Fruit fly (Drosophila melanogaster): ENCODE measurements around the gene CG5167.

Gene CG5167

dm6 chr3R:12402935-12403334 lies 3.4 kb upstream of the CG5167 start (continued):
- TF ChIP-seq bbx (GFP tag; IDR thresholded peaks at IDR 0.05; ENCODE audit: partially characterized antibody) = no peak
- peak; percentile 98 for TF ChIP-seq Ssrp (tag; optimal IDR thresholded peaks at IDR 0.05)
- TF ChIP-seq bowl (GFP tag; IDR thresholded peaks at IDR 0.05) = peak; percentile 95
- TF ChIP-seq tap (tag; optimal IDR thresholded peaks at IDR 0.05) = peak; percentile 99
- no peak for TF ChIP-seq nerfin-2 (GFP tag; IDR thresholded peaks at IDR 0.05; ENCODE audit: partially characterized antibody)
- peak; percentile 98 for TF ChIP-seq Awh (GFP tag; IDR thresholded peaks at IDR 0.05)
- peak; percentile 100 for TF ChIP-seq CG12071 (GFP tag; optimal IDR thresholded peaks at IDR 0.05)
- peak; percentile 99 for TF ChIP-seq CoRest (tag; optimal IDR thresholded peaks at IDR 0.05)
- peak; percentile 96 for TF ChIP-seq CG10959 (GFP tag; IDR thresholded peaks at IDR 0.05)
- peak; percentile 70 for TF ChIP-seq Myb (GFP tag; optimal IDR thresholded peaks at IDR 0.05)
- peak; percentile 99 for TF ChIP-seq NC2β (GFP tag; optimal IDR thresholded peaks at IDR 0.05)
- peak; percentile 99 for TF ChIP-seq zfh1 (GFP tag; IDR thresholded peaks at IDR 0.05)
- TF ChIP-seq zf30C (GFP tag; optimal IDR thresholded peaks at IDR 0.05) = peak; percentile 39
- TF ChIP-seq mld (GFP tag; IDR thresholded peaks at IDR 0.05; ENCODE audit: partially characterized antibody) = no peak
- peak; percentile 99 for TF ChIP-seq CG13894 (tag; optimal IDR thresholded peaks at IDR 0.05)
- TF ChIP-seq ERR (GFP tag; optimal IDR thresholded peaks at IDR 0.05) = peak; percentile 92
- peak; percentile 91 for TF ChIP-seq CG12236 (GFP tag; optimal IDR thresholded peaks at IDR 0.05)
- peak; percentile 100 for TF ChIP-seq CG10147 (GFP tag; optimal IDR thresholded peaks at IDR 0.05)
- TF ChIP-seq Hand (GFP tag; optimal IDR thresholded peaks at IDR 0.05) = peak; percentile 92
- TF ChIP-seq Dip2 (GFP tag; IDR thresholded peaks at IDR 0.05) = peak; percentile 56; the same call in 1 of the 2 replicates
- TF ChIP-seq emc (GFP tag; optimal IDR thresholded peaks at IDR 0.05) = peak; percentile 97
- TF ChIP-seq CG5953 (GFP tag; IDR thresholded peaks at IDR 0.05) = peak; percentile 94
- TF ChIP-seq CG6813 (GFP tag; optimal IDR thresholded peaks at IDR 0.05) = peak; percentile 99
- peak; percentile 99 for TF ChIP-seq CG13424 (tag; optimal IDR thresholded peaks at IDR 0.05)
- peak; percentile 95 for TF ChIP-seq ac (GFP tag; optimal IDR thresholded peaks at IDR 0.05)
- TF ChIP-seq Sry-δ (GFP tag; optimal IDR thresholded peaks at IDR 0.05) = peak; percentile 66
- no peak for TF ChIP-seq inv (GFP tag; IDR thresholded peaks at IDR 0.05; ENCODE audit: partially characterized antibody)
- peak; percentile 98 for TF ChIP-seq salm (tag; optimal IDR thresholded peaks at IDR 0.05)
- peak; percentile 97 for TF ChIP-seq bcd (GFP tag; optimal IDR thresholded peaks at IDR 0.05)
- no peak for TF ChIP-seq eve (GFP tag; optimal IDR thresholded peaks at IDR 0.05)
- TF ChIP-seq Hr39 (optimal IDR thresholded peaks at IDR 0.05) = no peak
- peak; percentile 99 for TF ChIP-seq CG2712 (tag; optimal IDR thresholded peaks at IDR 0.05)
- TF ChIP-seq pzg (GFP tag; optimal IDR thresholded peaks at IDR 0.05) = peak; percentile 46
- TF ChIP-seq Nf-YA (GFP tag; IDR thresholded peaks at IDR 0.05) = peak; percentile 99
- peak; percentile 95 for TF ChIP-seq Aef1 (GFP tag; IDR thresholded peaks at IDR 0.05)
- TF ChIP-seq kah (GFP tag; optimal IDR thresholded peaks at IDR 0.05) = peak; percentile 97
- TF ChIP-seq CG6175 (GFP tag; IDR thresholded peaks at IDR 0.05) = peak; percentile 75; the same call in 2 of the 3 replicates
- TF ChIP-seq pum (GFP tag; optimal IDR thresholded peaks at IDR 0.05) = peak; percentile 90
- peak; percentile 99 for TF ChIP-seq CG18599 (GFP tag; optimal IDR thresholded peaks at IDR 0.05)
- TF ChIP-seq ken (GFP tag; IDR thresholded peaks at IDR 0.05) = peak; percentile 96
- TF ChIP-seq lola (GFP tag; optimal IDR thresholded peaks at IDR 0.05) = peak in 1 of 3 experiments; percentile 99
- peak; percentile 97 for TF ChIP-seq stc (GFP tag; IDR thresholded peaks at IDR 0.05)
- peak; percentile 94 for TF ChIP-seq TFAM (GFP tag; optimal IDR thresholded peaks at IDR 0.05)
- peak; percentile 91 for TF ChIP-seq croc (GFP tag; conservative IDR thresholded peaks at IDR 0.05)
- peak; percentile 95 for TF ChIP-seq run (tag; optimal IDR thresholded peaks at IDR 0.05)
- TF ChIP-seq kay (GFP tag; optimal IDR thresholded peaks at IDR 0.05) = peak; percentile 89
- TF ChIP-seq CG17385 (GFP tag; optimal IDR thresholded peaks at IDR 0.05) = peak; percentile 96
- peak; percentile 96 for TF ChIP-seq CG14050 (GFP tag; IDR thresholded peaks at IDR 0.05)
- TF ChIP-seq Camta (GFP tag; optimal IDR thresholded peaks at IDR 0.05) = peak; percentile 96
- TF ChIP-seq mirr (GFP tag; optimal IDR thresholded peaks at IDR 0.05) = peak; percentile 99
- TF ChIP-seq ham (GFP tag; IDR thresholded peaks at IDR 0.05) = peak; percentile 57; the same call in 1 of the 2 replicates

All from whole organism, embryonic.